Worm (Caenorhabditis elegans) whole organism, early embryonic: Measurements from ENCODE around the gene F31F6.2.

Experiments
- ama-1 ChIP-seq: fragments of 150-350 bp; optimal IDR thresholded peaks from 2 replicates; lab custom pipeline; 2014
- ceh-36 ChIP-seq: sonication (generic microtip); optimal IDR thresholded peaks from 2 replicates; lab custom pipeline; 2016; ENCODE audit warnings: missing genetic modification characterization, inconsistent platforms, missing compliant biosample characterization
- sea-1 ChIP-seq: fragments of 200-800 bp; sonication (Bioruptor generic); conservative IDR thresholded peaks from 2 replicates; pipeline ENCODE4 v1.3.6; 2022; ENCODE audit warnings: missing genetic modification characterization, missing compliant biosample characterization

DNA sequence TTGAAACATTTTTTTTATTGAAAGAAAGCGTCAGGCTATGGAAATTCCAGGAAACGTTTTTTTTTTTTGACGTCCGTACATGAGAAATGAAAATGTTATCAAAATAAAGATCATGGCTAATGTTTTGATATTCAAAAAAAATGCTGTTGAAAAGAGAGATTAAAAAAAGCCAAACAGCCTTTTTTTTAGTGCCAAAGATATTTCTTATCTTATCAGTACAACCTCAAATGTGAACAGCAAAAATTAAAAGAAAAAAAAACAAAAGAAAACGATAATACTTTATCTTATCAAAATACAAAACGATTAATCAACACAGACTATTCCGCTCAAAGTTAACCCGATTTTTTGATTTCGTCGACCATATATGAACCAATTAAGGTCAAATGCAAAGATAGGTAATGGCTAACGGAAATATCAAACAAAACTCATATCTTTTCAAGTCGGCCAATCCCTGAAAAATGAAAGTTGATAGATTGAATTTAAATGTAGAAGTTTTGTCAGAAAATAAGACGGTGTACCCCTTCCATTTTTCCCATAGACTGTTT is 35.6 kb upstream of the F31F6.2 start:
- TF ChIP-seq ceh-36 (no peak), ama-1 (no peak), sea-1 (GFP tag; lab: Robert Waterston, UW) (no peak)
